ENCODE assay signal across 3 worm cellular contexts in genomic region chrIII:4063724-4064123, ce11.
TF ChIP-seq lines count a peak whose summit lies in the region.

No protein-coding gene starts in this region.

TF ChIP-seq in whole organism, L2 larva, 48 proteins besides CTCF, POLR2A, EP300 and RAD21 (continued from another document):
- TF ChIP-seq sma-3 (GFP tag; optimal IDR thresholded peaks at IDR 0.05; lab: Kevin White, UChicago), result no peak
- peak in 1 of 2 experiments; percentile 5 for TF ChIP-seq mdl-1 (tag; optimal IDR thresholded peaks at IDR 0.05; lab: Kevin White, UChicago)
- peak; percentile 31 for TF ChIP-seq sma-9 (GFP tag; optimal IDR thresholded peaks at IDR 0.05; lab: Kevin White, UChicago)
- no peak for TF ChIP-seq sma-9 (tag; optimal IDR thresholded peaks at IDR 0.05; lab: Kevin White, UChicago)
- no peak for TF ChIP-seq ztf-1 (GFP tag; conservative IDR thresholded peaks at IDR 0.05; lab: Robert Waterston, UW)
- TF ChIP-seq F13H6.1 (tag; optimal IDR thresholded peaks at IDR 0.05; lab: Kevin White, UChicago), result peak; percentile 71
- TF ChIP-seq alr-1 (tag; optimal IDR thresholded peaks at IDR 0.05; lab: Kevin White, UChicago), result no peak
- no peak for TF ChIP-seq elt-1 (tag; optimal IDR thresholded peaks at IDR 0.05; lab: Kevin White, UChicago)
- no peak for TF ChIP-seq elt-3 (tag; optimal IDR thresholded peaks at IDR 0.05; lab: Kevin White, UChicago)
- no peak for TF ChIP-seq fos-1 (tag; optimal IDR thresholded peaks at IDR 0.05; lab: Kevin White, UChicago)
- no peak for TF ChIP-seq ama-1 (optimal IDR thresholded peaks at IDR 0.05; lab: Kevin White, UChicago)
- no peak for TF ChIP-seq nhr-12 (tag; optimal IDR thresholded peaks at IDR 0.05; lab: Kevin White, UChicago)
- TF ChIP-seq mab-5 (tag; optimal IDR thresholded peaks at IDR 0.05; lab: Kevin White, UChicago), result peak; percentile 15
- TF ChIP-seq lsy-2 (tag; optimal IDR thresholded peaks at IDR 0.05; lab: Kevin White, UChicago), result peak in 1 of 2 experiments; percentile 63
- no peak for TF ChIP-seq ceh-16 (tag; optimal IDR thresholded peaks at IDR 0.05; lab: Kevin White, UChicago)
- TF ChIP-seq nhr-129 (tag; optimal IDR thresholded peaks at IDR 0.05; lab: Kevin White, UChicago), result peak; percentile 34
- TF ChIP-seq Y55F3AM.14 (GFP tag; optimal IDR thresholded peaks at IDR 0.05; lab: Kevin White, UChicago), result peak; percentile 28
- peak; percentile 81 for TF ChIP-seq unc-55 (GFP tag; optimal IDR thresholded peaks at IDR 0.05; lab: Kevin White, UChicago)
- no peak for TF ChIP-seq nhr-25 (tag; optimal IDR thresholded peaks at IDR 0.05; lab: Kevin White, UChicago)
- TF ChIP-seq ztf-4 (tag; optimal IDR thresholded peaks at IDR 0.05; lab: Kevin White, UChicago), result no peak
- no peak for TF ChIP-seq ztf-11 (tag; optimal IDR thresholded peaks at IDR 0.05; lab: Kevin White, UChicago)
- no peak for TF ChIP-seq unc-62 (GFP tag; optimal IDR thresholded peaks at IDR 0.05; lab: Kevin White, UChicago)
- no peak for TF ChIP-seq aly-2 (tag; optimal IDR thresholded peaks at IDR 0.05; lab: Kevin White, UChicago)
- TF ChIP-seq dmd-4 (tag; optimal IDR thresholded peaks at IDR 0.05; lab: Kevin White, UChicago), result no peak
- no peak for TF ChIP-seq snpc-4 (tag; optimal IDR thresholded peaks at IDR 0.05; lab: Kevin White, UChicago)

TF ChIP-seq in whole organism, L4 larva, 104 proteins besides CTCF, POLR2A, EP300 and RAD21 (continued from another document):
- peak in 1 of 2 experiments; percentile 79 for TF ChIP-seq unc-62 (GFP tag; optimal IDR thresholded peaks at IDR 0.05 in 1 of 2; lab: Kevin White, UChicago)
- no peak for TF ChIP-seq unc-62 (tag; optimal IDR thresholded peaks at IDR 0.05; lab: Kevin White, UChicago)
- no peak for TF ChIP-seq zfp-2 (tag; optimal IDR thresholded peaks at IDR 0.05; lab: Kevin White, UChicago)

TF ChIP-seq in whole organism, late embryonic, 69 proteins besides CTCF, POLR2A, EP300 and RAD21 (continued from another document):
- TF ChIP-seq pag-3 (tag; optimal IDR thresholded peaks at IDR 0.05; lab: Kevin White, UChicago; ENCODE audit: borderline replicate concordance), result no peak
- TF ChIP-seq pax-1 (tag; optimal IDR thresholded peaks at IDR 0.05; lab: Kevin White, UChicago), result no peak
- no peak for TF ChIP-seq odd-2 (tag; optimal IDR thresholded peaks at IDR 0.05; lab: Kevin White, UChicago)
- TF ChIP-seq ceh-19 (GFP tag; optimal IDR thresholded peaks at IDR 0.05; lab: Kevin White, UChicago), result no peak
- no peak for TF ChIP-seq ceh-9 (tag; optimal IDR thresholded peaks at IDR 0.05; lab: Kevin White, UChicago)
- TF ChIP-seq elt-2 (tag; optimal IDR thresholded peaks at IDR 0.05; lab: Kevin White, UChicago), result no peak
- TF ChIP-seq nfya-1 (tag; optimal IDR thresholded peaks at IDR 0.05; lab: Kevin White, UChicago), result no peak
- TF ChIP-seq hlh-15 (tag; optimal IDR thresholded peaks at IDR 0.05; lab: Kevin White, UChicago), result no peak
- no peak for TF ChIP-seq pha-2 (tag; optimal IDR thresholded peaks at IDR 0.05; lab: Kevin White, UChicago)
- TF ChIP-seq ceh-6 (GFP tag; optimal IDR thresholded peaks at IDR 0.05; lab: Kevin White, UChicago), result no peak
- TF ChIP-seq nhr-11 (tag; optimal IDR thresholded peaks at IDR 0.05; lab: Kevin White, UChicago), result no peak
- no peak for TF ChIP-seq eyg-1 (tag; optimal IDR thresholded peaks at IDR 0.05; lab: Kevin White, UChicago)
- TF ChIP-seq npax-4 (tag; optimal IDR thresholded peaks at IDR 0.05; lab: Kevin White, UChicago), result no peak
- TF ChIP-seq hlh-30 (tag; optimal IDR thresholded peaks at IDR 0.05; lab: Kevin White, UChicago; ENCODE audit: insufficient read depth), result no peak
- no peak for TF ChIP-seq fkh-10 (GFP tag; optimal IDR thresholded peaks at IDR 0.05; lab: Kevin White, UChicago)
- peak; percentile 53 for TF ChIP-seq ceh-31 (tag; optimal IDR thresholded peaks at IDR 0.05; lab: Kevin White, UChicago)
- no peak for TF ChIP-seq ceh-45 (GFP tag; IDR thresholded peaks at IDR 0.05; lab: Robert Waterston, UW)
- TF ChIP-seq sdc-2 (tag; optimal IDR thresholded peaks at IDR 0.05; lab: Kevin White, UChicago), result no peak
- TF ChIP-seq ceh-22 (tag; optimal IDR thresholded peaks at IDR 0.05; lab: Kevin White, UChicago), result no peak
- TF ChIP-seq fax-1 (tag; optimal IDR thresholded peaks at IDR 0.05; lab: Kevin White, UChicago), result no peak
- TF ChIP-seq tbx-2 (tag; optimal IDR thresholded peaks at IDR 0.05; lab: Kevin White, UChicago), result peak; percentile 28
- no peak for TF ChIP-seq che-1 (tag; optimal IDR thresholded peaks at IDR 0.05; lab: Kevin White, UChicago)
- no peak for TF ChIP-seq ttx-3 (tag; optimal IDR thresholded peaks at IDR 0.05; lab: Kevin White, UChicago)
- TF ChIP-seq pha-4 (tag; optimal IDR thresholded peaks at IDR 0.05; lab: Kevin White, UChicago), result no peak
- no peak for TF ChIP-seq pros-1 (tag; optimal IDR thresholded peaks at IDR 0.05; lab: Kevin White, UChicago)
- TF ChIP-seq Y22D7AL.16 (tag; optimal IDR thresholded peaks at IDR 0.05; lab: Kevin White, UChicago), result no peak
- TF ChIP-seq hlh-8 (tag; optimal IDR thresholded peaks at IDR 0.05; lab: Kevin White, UChicago), result no peak
- TF ChIP-seq fkh-6 (tag; optimal IDR thresholded peaks at IDR 0.05; lab: Kevin White, UChicago), result no peak
- no peak for TF ChIP-seq pqm-1 (tag; optimal IDR thresholded peaks at IDR 0.05; lab: Kevin White, UChicago)
- no peak for TF ChIP-seq dmd-4 (tag; optimal IDR thresholded peaks at IDR 0.05; lab: Kevin White, UChicago; ENCODE audit: borderline replicate concordance)
- TF ChIP-seq nhr-232 (tag; optimal IDR thresholded peaks at IDR 0.05; lab: Kevin White, UChicago), result no peak
- no peak for TF ChIP-seq madf-2 (tag; optimal IDR thresholded peaks at IDR 0.05; lab: Kevin White, UChicago)
- peak; percentile 32 for TF ChIP-seq unc-55 (GFP tag; optimal IDR thresholded peaks at IDR 0.05; lab: Kevin White, UChicago)
- TF ChIP-seq dve-1 (tag; optimal IDR thresholded peaks at IDR 0.05; lab: Kevin White, UChicago), result no peak
- no peak for TF ChIP-seq syd-9 (tag; optimal IDR thresholded peaks at IDR 0.05; lab: Kevin White, UChicago)
- TF ChIP-seq ceh-30 (tag; optimal IDR thresholded peaks at IDR 0.05; lab: Kevin White, UChicago), result no peak
- TF ChIP-seq ceh-18 (tag; optimal IDR thresholded peaks at IDR 0.05; lab: Kevin White, UChicago), result peak; percentile 33
- TF ChIP-seq unc-3 (GFP tag; conservative IDR thresholded peaks at IDR 0.05; lab: Robert Waterston, UW), result no peak
- peak; percentile 78 for TF ChIP-seq unc-3 (tag; optimal IDR thresholded peaks at IDR 0.05; lab: Kevin White, UChicago)
- TF ChIP-seq ref-2 (tag; optimal IDR thresholded peaks at IDR 0.05; lab: Kevin White, UChicago), result peak; percentile 19
- no peak for TF ChIP-seq hlh-6 (tag; optimal IDR thresholded peaks at IDR 0.05; lab: Kevin White, UChicago)
